Worm (Caenorhabditis elegans): ENCODE results near the gene bgnt-1.4.
A peak's percentile ranks its signal among the peaks of the same experiment; 100 is the strongest.

The bgnt-1.4 gene

ce11 chrV:4731154-4731961 lies 29.4 kb upstream of the bgnt-1.4 start, which contains the start of gene F39G3.3 (continued):
- peak; percentile 67 for TF ChIP-seq sdc-2 (tag; optimal IDR thresholded peaks at IDR 0.05)
- TF ChIP-seq ceh-22 (tag; optimal IDR thresholded peaks at IDR 0.05) = no peak
- peak; percentile 62 for TF ChIP-seq lim-6 (tag; optimal IDR thresholded peaks at IDR 0.05)
- no peak for TF ChIP-seq pqm-1 (tag; optimal IDR thresholded peaks at IDR 0.05)
- peak; percentile 68 for TF ChIP-seq C08G9.2 (tag; optimal IDR thresholded peaks at IDR 0.05)
- peak; percentile 89 for TF ChIP-seq ceh-31 (tag; optimal IDR thresholded peaks at IDR 0.05)
- TF ChIP-seq ceh-19 (GFP tag; optimal IDR thresholded peaks at IDR 0.05) = peak; percentile 88
- TF ChIP-seq nhr-232 (tag; optimal IDR thresholded peaks at IDR 0.05) = peak; percentile 69
- peak; percentile 83 for TF ChIP-seq K02D7.2 (tag; optimal IDR thresholded peaks at IDR 0.05)
- peak; percentile 77 for TF ChIP-seq che-1 (tag; optimal IDR thresholded peaks at IDR 0.05)
- TF ChIP-seq fkh-10 (GFP tag; optimal IDR thresholded peaks at IDR 0.05) = peak; percentile 66
- peak; percentile 92 for TF ChIP-seq unc-42 (tag; optimal IDR thresholded peaks at IDR 0.05)
- TF ChIP-seq elt-2 (tag; optimal IDR thresholded peaks at IDR 0.05) = peak; percentile 95
- peak; percentile 80 for TF ChIP-seq K09A11.1 (tag; optimal IDR thresholded peaks at IDR 0.05; ENCODE audit: insufficient read depth)
- peak; percentile 79 for TF ChIP-seq hlh-15 (tag; optimal IDR thresholded peaks at IDR 0.05)
- peak; percentile 65 for TF ChIP-seq ceh-24 (tag; optimal IDR thresholded peaks at IDR 0.05)
- peak; percentile 25 for TF ChIP-seq pax-1 (tag; optimal IDR thresholded peaks at IDR 0.05)
- TF ChIP-seq ref-2 (tag; optimal IDR thresholded peaks at IDR 0.05) = peak; percentile 71
- peak; percentile 90 for TF ChIP-seq odd-2 (tag; optimal IDR thresholded peaks at IDR 0.05)
- TF ChIP-seq unc-86 (tag; optimal IDR thresholded peaks at IDR 0.05) = peak; percentile 93
- peak; percentile 70 for TF ChIP-seq hlh-13 (GFP tag; optimal IDR thresholded peaks at IDR 0.05)
- peak; percentile 68 for TF ChIP-seq ceh-45 (GFP tag; IDR thresholded peaks at IDR 0.05)
- TF ChIP-seq pha-4 (tag; optimal IDR thresholded peaks at IDR 0.05) = no peak
- peak; percentile 88 for TF ChIP-seq pha-2 (tag; optimal IDR thresholded peaks at IDR 0.05)
- TF ChIP-seq madf-2 (tag; optimal IDR thresholded peaks at IDR 0.05) = peak; percentile 86
- TF ChIP-seq ttx-3 (tag; optimal IDR thresholded peaks at IDR 0.05) = peak; percentile 91
- peak; percentile 83 for TF ChIP-seq fkh-6 (tag; optimal IDR thresholded peaks at IDR 0.05)
- peak; percentile 86 for TF ChIP-seq ceh-34 (tag; optimal IDR thresholded peaks at IDR 0.05)
- peak; percentile 74 for TF ChIP-seq F13H6.1 (tag; optimal IDR thresholded peaks at IDR 0.05)
- TF ChIP-seq zip-5 (tag; optimal IDR thresholded peaks at IDR 0.05) = peak; percentile 86
- TF ChIP-seq ceh-2 (tag; optimal IDR thresholded peaks at IDR 0.05) = peak; percentile 91
- TF ChIP-seq elt-4 (tag; optimal IDR thresholded peaks at IDR 0.05) = no peak
- peak; percentile 65 for TF ChIP-seq T23F11.4 (GFP tag; optimal IDR thresholded peaks at IDR 0.05)
- TF ChIP-seq nfya-1 (tag; optimal IDR thresholded peaks at IDR 0.05) = peak; percentile 89
- peak; percentile 70 for TF ChIP-seq dmd-4 (tag; optimal IDR thresholded peaks at IDR 0.05; ENCODE audit: borderline replicate concordance)
- TF ChIP-seq ceh-6 (GFP tag; optimal IDR thresholded peaks at IDR 0.05) = peak; percentile 63
- TF ChIP-seq nhr-11 (tag; optimal IDR thresholded peaks at IDR 0.05) = no peak
- peak; percentile 80 for TF ChIP-seq npax-4 (tag; optimal IDR thresholded peaks at IDR 0.05)
- peak; percentile 66 for TF ChIP-seq ets-4 (tag; optimal IDR thresholded peaks at IDR 0.05)
- peak; percentile 76 for TF ChIP-seq hlh-6 (tag; optimal IDR thresholded peaks at IDR 0.05)
- TF ChIP-seq ceh-14 (tag; optimal IDR thresholded peaks at IDR 0.05) = peak; percentile 97

ce11 chrV:4733952-4734351 lies 26.8 kb upstream of the bgnt-1.4 start:
- no peak for TF ChIP-seq ttx-3 (tag; optimal IDR thresholded peaks at IDR 0.05)
- no peak for TF ChIP-seq ztf-16 (tag; optimal IDR thresholded peaks at IDR 0.05)
- TF ChIP-seq fkh-10 (GFP tag; optimal IDR thresholded peaks at IDR 0.05) = no peak
- no peak for TF ChIP-seq hlh-13 (GFP tag; optimal IDR thresholded peaks at IDR 0.05)
- no peak for TF ChIP-seq fax-1 (tag; optimal IDR thresholded peaks at IDR 0.05)
- no peak for TF ChIP-seq dmd-4 (tag; optimal IDR thresholded peaks at IDR 0.05; ENCODE audit: borderline replicate concordance)
- TF ChIP-seq mec-3 (tag; optimal IDR thresholded peaks at IDR 0.05; ENCODE audit: borderline replicate concordance) = no peak
- no peak for TF ChIP-seq npax-4 (tag; optimal IDR thresholded peaks at IDR 0.05)
- no peak for TF ChIP-seq ref-2 (tag; optimal IDR thresholded peaks at IDR 0.05)
- no peak for TF ChIP-seq pqm-1 (tag; optimal IDR thresholded peaks at IDR 0.05)
- no peak for TF ChIP-seq C38D4.7 (GFP tag; optimal IDR thresholded peaks at IDR 0.05)
- no peak for TF ChIP-seq sox-4 (tag; optimal IDR thresholded peaks at IDR 0.05)
- no peak for TF ChIP-seq hlh-30 (tag; optimal IDR thresholded peaks at IDR 0.05; ENCODE audit: insufficient read depth)
- no peak for TF ChIP-seq ahr-1 (tag; optimal IDR thresholded peaks at IDR 0.05)
- no peak for TF ChIP-seq nfya-1 (tag; optimal IDR thresholded peaks at IDR 0.05)
- TF ChIP-seq madf-2 (tag; optimal IDR thresholded peaks at IDR 0.05) = no peak
- TF ChIP-seq ceh-14 (tag; optimal IDR thresholded peaks at IDR 0.05) = no peak

Measured in whole organism, late embryonic.